Fruit fly (Drosophila melanogaster): ENCODE results near the gene Snx6.

Snx6 gene

dm6 chr2L:8220393-8220934 lies at the start of gene Snx6:
Gene Snx6, minus strand, starts transcription at chr2L:8220741.
- TF ChIP-seq CG17806 (tag; optimal IDR thresholded peaks at IDR 0.05) (no peak), EcR (GFP tag; optimal IDR thresholded peaks at IDR 0.05) (peak; percentile 39)

- TF ChIP-seq gl (tag; optimal IDR thresholded peaks at IDR 0.05), result no peak
- no peak for TF ChIP-seq rn (GFP tag; IDR thresholded peaks at IDR 0.05)
- TF ChIP-seq Ets98B (GFP tag; IDR thresholded peaks at IDR 0.05), result no peak
- TF ChIP-seq CG17806 (tag; optimal IDR thresholded peaks at IDR 0.05), result no peak
Observed at dm6 chr2L:8268679-8269078, 48.1 kb upstream of the Snx6 start.

- no peak for TF ChIP-seq CG10348 (GFP tag; IDR thresholded peaks at IDR 0.05)
- TF ChIP-seq CG12605 (GFP tag; IDR thresholded peaks at IDR 0.05), result peak; percentile 50; the same call in 1 of the 2 replicates
- TF ChIP-seq CG32121 (GFP tag; IDR thresholded peaks at IDR 0.05), result no peak
Observed at dm6 chr2L:8266670-8267435, 46.3 kb upstream of the Snx6 start.

- TF ChIP-seq CG15710 (tag; optimal IDR thresholded peaks at IDR 0.05), result peak; percentile 89
- TF ChIP-seq EcR (GFP tag; optimal IDR thresholded peaks at IDR 0.05), result no peak
- TF ChIP-seq Ets98B (GFP tag; IDR thresholded peaks at IDR 0.05), result peak; percentile 78
- peak; percentile 51 for TF ChIP-seq CG13204 (GFP tag; optimal IDR thresholded peaks at IDR 0.05)
- no peak for TF ChIP-seq fd96Ca (GFP tag; IDR thresholded peaks at IDR 0.05)
- TF ChIP-seq CG32121 (GFP tag; IDR thresholded peaks at IDR 0.05), result peak; percentile 85
- peak; percentile 79 for TF ChIP-seq CG8301 (tag; optimal IDR thresholded peaks at IDR 0.05)
- peak; percentile 80 for TF ChIP-seq CG14655 (GFP tag; optimal IDR thresholded peaks at IDR 0.05)
- TF ChIP-seq Snoo (tag; optimal IDR thresholded peaks at IDR 0.05), result peak; percentile 34
- TF ChIP-seq Pif1A (GFP tag; optimal IDR thresholded peaks at IDR 0.05), result peak; percentile 35
- TF ChIP-seq CG9948 (tag; optimal IDR thresholded peaks at IDR 0.05), result peak; percentile 80
- peak; percentile 93 for TF ChIP-seq CG8159 (tag; optimal IDR thresholded peaks at IDR 0.05)
- TF ChIP-seq D1 (tag; optimal IDR thresholded peaks at IDR 0.05), result peak; percentile 75
- TF ChIP-seq gl (tag; optimal IDR thresholded peaks at IDR 0.05), result peak; percentile 64
- peak; percentile 90 for TF ChIP-seq CG17806 (tag; optimal IDR thresholded peaks at IDR 0.05)
- no peak for TF ChIP-seq CG10348 (GFP tag; IDR thresholded peaks at IDR 0.05)
- peak; percentile 83 for TF ChIP-seq CG4496 (GFP tag; IDR thresholded peaks at IDR 0.05)
- peak; percentile 70 for TF ChIP-seq CG34367 (tag; optimal IDR thresholded peaks at IDR 0.05)
- TF ChIP-seq CG12605 (GFP tag; IDR thresholded peaks at IDR 0.05), result peak; percentile 77
- TF ChIP-seq rn (GFP tag; IDR thresholded peaks at IDR 0.05), result 0 out of 2 replicates have a peak, but pooled peaks have one; percentile 18
- TF ChIP-seq Pif1B (GFP tag; optimal IDR thresholded peaks at IDR 0.05), result peak; percentile 32
Observed at dm6 chr2L:8266145-8266544, 45.6 kb upstream of the Snx6 start.

- TF ChIP-seq Snoo (tag; optimal IDR thresholded peaks at IDR 0.05) (no peak), D1 (tag; optimal IDR thresholded peaks at IDR 0.05) (no peak), CG13204 (GFP tag; optimal IDR thresholded peaks at IDR 0.05) (no peak), CG4496 (GFP tag; IDR thresholded peaks at IDR 0.05) (no peak), CG32121 (GFP tag; IDR thresholded peaks at IDR 0.05) (no peak), rn (GFP tag; IDR thresholded peaks at IDR 0.05) (no peak), CG8159 (tag; optimal IDR thresholded peaks at IDR 0.05) (no peak), CG8301 (tag; optimal IDR thresholded peaks at IDR 0.05) (no peak), Pif1B (GFP tag; optimal IDR thresholded peaks at IDR 0.05) (no peak), CG14655 (GFP tag; optimal IDR thresholded peaks at IDR 0.05) (no peak), gl (tag; optimal IDR thresholded peaks at IDR 0.05) (no peak), CG17806 (tag; optimal IDR thresholded peaks at IDR 0.05) (no peak), Ets98B (GFP tag; IDR thresholded peaks at IDR 0.05) (no peak)
Observed at dm6 chr2L:8257401-8258266, 37.1 kb upstream of the Snx6 start, which contains the start of gene CG8086. Gene CG8086, minus strand, starts transcription at chr2L:8257502.

- no peak for TF ChIP-seq Ets98B (GFP tag; IDR thresholded peaks at IDR 0.05)
- TF ChIP-seq CG8159 (tag; optimal IDR thresholded peaks at IDR 0.05), result no peak
- TF ChIP-seq CG34367 (tag; optimal IDR thresholded peaks at IDR 0.05), result no peak
- no peak for TF ChIP-seq gl (tag; optimal IDR thresholded peaks at IDR 0.05)
- no peak for TF ChIP-seq CG8301 (tag; optimal IDR thresholded peaks at IDR 0.05)
- no peak for TF ChIP-seq Pif1A (GFP tag; optimal IDR thresholded peaks at IDR 0.05)
- no peak for TF ChIP-seq fd96Ca (GFP tag; IDR thresholded peaks at IDR 0.05)
- TF ChIP-seq EcR (GFP tag; optimal IDR thresholded peaks at IDR 0.05), result no peak
- TF ChIP-seq Pif1B (GFP tag; optimal IDR thresholded peaks at IDR 0.05), result no peak
- no peak for TF ChIP-seq CG12605 (GFP tag; IDR thresholded peaks at IDR 0.05)
- TF ChIP-seq rn (GFP tag; IDR thresholded peaks at IDR 0.05), result no peak
- no peak for TF ChIP-seq Snoo (tag; optimal IDR thresholded peaks at IDR 0.05)
- no peak for TF ChIP-seq CG4496 (GFP tag; IDR thresholded peaks at IDR 0.05)
- no peak for TF ChIP-seq CG32121 (GFP tag; IDR thresholded peaks at IDR 0.05)
- no peak for TF ChIP-seq CG10348 (GFP tag; IDR thresholded peaks at IDR 0.05)
- TF ChIP-seq CG17806 (tag; optimal IDR thresholded peaks at IDR 0.05), result no peak
- TF ChIP-seq CG9948 (tag; optimal IDR thresholded peaks at IDR 0.05), result no peak
- no peak for TF ChIP-seq D1 (tag; optimal IDR thresholded peaks at IDR 0.05)
- TF ChIP-seq CG15710 (tag; optimal IDR thresholded peaks at IDR 0.05), result no peak
- TF ChIP-seq CG13204 (GFP tag; optimal IDR thresholded peaks at IDR 0.05), result no peak
Observed at dm6 chr2L:8255406-8255805, 34.9 kb upstream of the Snx6 start.
